Worm (Caenorhabditis elegans): ENCODE measurements around the gene nlp-24.
A peak's percentile ranks its signal among the peaks of the same experiment; 100 is the strongest.

nlp-24 gene

DNA sequence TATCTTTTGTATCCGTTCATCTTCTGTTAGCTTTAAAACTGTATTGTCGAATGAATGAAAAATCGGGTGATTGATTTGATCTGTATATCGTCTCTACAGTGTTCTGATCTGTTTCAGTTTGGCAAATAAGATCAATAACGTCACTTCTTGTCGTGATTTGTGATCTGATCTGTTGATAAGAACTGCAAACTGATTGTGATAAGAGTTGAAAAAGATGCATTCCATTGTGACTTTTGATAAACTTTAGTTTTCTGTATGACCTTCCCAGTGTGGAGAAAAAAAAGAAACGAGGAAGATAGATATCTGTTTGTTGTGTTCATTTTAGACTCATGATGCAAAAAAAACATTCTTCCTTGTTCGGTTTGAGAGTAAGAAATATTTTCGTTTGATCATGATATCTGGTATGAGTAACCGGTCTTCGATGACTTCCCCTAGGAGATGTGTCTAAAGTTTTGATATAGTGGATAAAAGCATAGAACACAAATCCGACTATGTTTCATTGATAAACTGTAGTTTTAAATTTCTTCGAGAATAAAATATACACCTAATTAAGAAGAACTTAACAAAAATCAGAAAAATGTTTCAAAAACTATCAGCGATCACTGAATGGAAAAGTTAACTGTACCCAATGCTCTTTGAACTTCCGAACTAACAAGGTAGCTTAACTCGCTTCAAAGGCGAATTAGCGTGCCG lies 1.2 kb upstream of the nlp-24 start:
- peak; percentile 40 for TF ChIP-seq lin-40 (tag; optimal IDR thresholded peaks at IDR 0.05)
- TF ChIP-seq ztf-26 (tag; optimal IDR thresholded peaks at IDR 0.05), result peak; percentile 41
- TF ChIP-seq somi-1 (GFP tag; optimal IDR thresholded peaks at IDR 0.05), result peak; percentile 53
- peak; percentile 38 for TF ChIP-seq nhr-80 (tag; optimal IDR thresholded peaks at IDR 0.05)
- no peak for TF ChIP-seq him-1 (tag; optimal IDR thresholded peaks at IDR 0.05)

DNA sequence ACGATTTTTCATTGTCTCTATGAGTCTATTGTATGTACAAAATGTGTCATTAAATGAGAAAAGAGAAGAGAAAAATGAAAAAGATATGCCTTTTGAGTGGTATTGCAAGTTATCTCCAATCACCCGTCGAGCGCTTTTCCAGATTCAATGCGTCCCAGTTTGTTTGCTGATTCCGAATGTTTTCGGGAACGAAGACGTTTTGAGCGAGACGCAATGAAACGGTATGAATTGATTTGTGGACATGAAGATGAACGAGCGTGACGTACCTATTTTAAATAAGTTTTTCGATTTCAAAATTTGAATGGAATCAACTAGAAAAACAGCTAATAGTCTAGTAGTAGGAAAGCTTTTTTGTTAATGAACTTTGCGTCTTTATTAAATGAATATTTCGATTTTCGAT lies 637 bp downstream of the nlp-24 start:
- TF ChIP-seq B0336.3 (GFP tag; IDR thresholded peaks at IDR 0.05), result 0 out of 2 replicates have a peak, but pooled peaks have one; percentile 30
- TF ChIP-seq lin-40 (tag; optimal IDR thresholded peaks at IDR 0.05), result no peak
- TF ChIP-seq ama-1 (optimal IDR thresholded peaks at IDR 0.05), result peak; percentile 86
- TF ChIP-seq ama-1 (GFP tag; optimal IDR thresholded peaks at IDR 0.05), result no peak

DNA sequence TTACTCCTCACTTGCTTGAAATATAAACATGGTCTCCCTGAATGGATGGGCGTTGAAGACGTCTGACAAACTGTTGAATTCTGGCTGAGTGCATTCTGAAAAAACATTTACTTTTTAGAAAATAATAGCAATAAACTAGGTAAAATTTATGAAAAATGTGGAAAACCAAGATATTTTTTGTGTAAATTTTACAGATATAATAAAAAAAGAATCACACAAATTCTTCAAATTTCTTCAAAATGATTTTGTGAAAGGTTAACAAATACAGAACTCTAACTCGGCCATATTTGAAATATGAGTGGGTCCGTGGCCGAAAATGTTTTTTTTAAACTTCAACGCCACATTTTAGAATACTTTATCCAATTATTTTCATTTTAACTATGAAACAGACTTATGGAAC lies 2.0 kb downstream of the nlp-24 start, which contains the start of gene glb-15:
Gene glb-15 (minus strand): TSS at position 101 of the 400 bp plus-strand sequence.
- TF ChIP-seq rec-8 (tag; optimal IDR thresholded peaks at IDR 0.05) (no peak), F49E8.2 (tag; optimal IDR thresholded peaks at IDR 0.05; ENCODE audit: insufficient read depth) (no peak), mel-28 (tag; optimal IDR thresholded peaks at IDR 0.05; ENCODE audit: borderline replicate concordance) (no peak), T26A5.8 (tag; optimal IDR thresholded peaks at IDR 0.05) (no peak), hrde-1 (tag; optimal IDR thresholded peaks at IDR 0.05; ENCODE audit: borderline replicate concordance) (no peak), Y53G8AR.9 (GFP tag; conservative IDR thresholded peaks at IDR 0.05) (no peak), mcd-1 (GFP tag; IDR thresholded peaks at IDR 0.05) (no peak), nfya-1 (tag; optimal IDR thresholded peaks at IDR 0.05; ENCODE audit: borderline replicate concordance, insufficient read depth) (no peak), attf-6 (GFP tag; IDR thresholded peaks at IDR 0.05) (no peak), lin-35 (GFP tag; optimal IDR thresholded peaks at IDR 0.05) (no peak), nhr-90 (tag; optimal IDR thresholded peaks at IDR 0.05) (no peak), attf-5 (GFP tag; optimal IDR thresholded peaks at IDR 0.05) (no peak), nhr-27 (tag; optimal IDR thresholded peaks at IDR 0.05) (no peak), ama-1 (optimal IDR thresholded peaks at IDR 0.05) (no peak), ama-1 (GFP tag; optimal IDR thresholded peaks at IDR 0.05) (no peak), mxl-1 (tag; optimal IDR thresholded peaks at IDR 0.05) (no peak), let-607 (tag; optimal IDR thresholded peaks at IDR 0.05) (no peak), nhr-80 (tag; optimal IDR thresholded peaks at IDR 0.05) (no peak), ZK185.1 (tag; optimal IDR thresholded peaks at IDR 0.05; ENCODE audit: poor library complexity, severe bottlenecking) (no peak)

ce11 chrV:11620081-11620480 lies 3.9 kb downstream of the nlp-24 start:
- TF ChIP-seq gei-17 (GFP tag; optimal IDR thresholded peaks at IDR 0.05) (no peak), let-526 (GFP tag; IDR thresholded peaks at IDR 0.05) (no peak), hrde-1 (tag; optimal IDR thresholded peaks at IDR 0.05; ENCODE audit: borderline replicate concordance) (no peak), egrh-3 (GFP tag; IDR thresholded peaks at IDR 0.05) (no peak), sptf-2 (GFP tag; optimal IDR thresholded peaks at IDR 0.05) (no peak), rec-8 (tag; optimal IDR thresholded peaks at IDR 0.05) (no peak), nhr-120 (GFP tag; IDR thresholded peaks at IDR 0.05) (no peak), snpc-1.3 (tag; optimal IDR thresholded peaks at IDR 0.05; ENCODE audit: insufficient read depth) (no peak), him-1 (tag; optimal IDR thresholded peaks at IDR 0.05) (no peak)

ce11 chrV:11621276-11621675 lies 5.1 kb downstream of the nlp-24 start:
- TF ChIP-seq ceh-100 (GFP tag; IDR thresholded peaks at IDR 0.05), result no peak
- no peak for TF ChIP-seq ztf-28 (GFP tag; IDR thresholded peaks at IDR 0.05)
- TF ChIP-seq lin-40 (tag; optimal IDR thresholded peaks at IDR 0.05), result no peak
- no peak for TF ChIP-seq F33H1.4 (GFP tag; IDR thresholded peaks at IDR 0.05)
- no peak for TF ChIP-seq atf-7 (tag; optimal IDR thresholded peaks at IDR 0.05)
- no peak for TF ChIP-seq hmg-20 (GFP tag; IDR thresholded peaks at IDR 0.05)
- no peak for TF ChIP-seq lin-26 (GFP tag; IDR thresholded peaks at IDR 0.05)
- TF ChIP-seq F57C9.4 (tag; optimal IDR thresholded peaks at IDR 0.05), result no peak
- TF ChIP-seq unc-62 (GFP tag; optimal IDR thresholded peaks at IDR 0.05), result no peak
